Worm (Caenorhabditis elegans): ENCODE data around the gene arrd-2.

ce11 chrII:9362249-9362648 lies 45.3 kb upstream of the arrd-2 start:
- TF ChIP-seq flt-1 (GFP tag; IDR thresholded peaks at IDR 0.05) (no peak), cog-1 (tag; optimal IDR thresholded peaks at IDR 0.05) (no peak), ztf-23 (GFP tag; IDR thresholded peaks at IDR 0.05) (no peak)
